Worm (Caenorhabditis elegans) whole organism, late embryonic: ENCODE results near the gene T19D12.4.

ENCODE experiments used
- Y22D7AL.16 ChIP-seq: sonication (generic microtip); optimal IDR thresholded peaks from 2 replicates; lab custom pipeline; 2016; ENCODE audit warnings: missing genetic modification characterization, missing compliant biosample characterization
- ceh-22 ChIP-seq: sonication (generic microtip); optimal IDR thresholded peaks from 2 replicates; lab custom pipeline; 2017; ENCODE audit warnings: missing biosample characterization, missing genetic modification characterization
- che-1 ChIP-seq: sonication (generic microtip); optimal IDR thresholded peaks from 2 replicates; lab custom pipeline; 2016; ENCODE audit warnings: mild to moderate bottlenecking, missing genetic modification characterization, missing compliant biosample characterization
- elt-2 ChIP-seq: sonication (generic microtip); optimal IDR thresholded peaks from 2 replicates; lab custom pipeline; 2016; ENCODE audit warnings: missing genetic modification reagents, missing genetic modification characterization, missing compliant biosample characterization
- fkh-10 ChIP-seq: fragments of 150-350 bp; optimal IDR thresholded peaks from 2 replicates; lab custom pipeline; 2014; ENCODE audit warnings: missing biosample characterization, missing genetic modification reagents, missing genetic modification characterization
- gmeb-2 ChIP-seq: sonication (generic microtip); optimal IDR thresholded peaks from 2 replicates; lab custom pipeline; 2016; ENCODE audit warnings: missing genetic modification characterization, inconsistent platforms, missing compliant biosample characterization
- sox-2 ChIP-seq: fragments of 200-800 bp; sonication (Bioruptor generic); IDR thresholded peaks from 2 replicates; pipeline ENCODE4 v1.3.6; 2022; ENCODE audit warnings: missing genetic modification reagents, missing genetic modification characterization, missing compliant biosample characterization
- unc-3 ChIP-seq, 2 experiments: fragments of 200-800 bp in 1 of 2; sonication (Bioruptor generic) in 1 of 2; sonication (generic microtip) in 1 of 2; conservative IDR thresholded peaks in 1 of 2; optimal IDR thresholded peaks in 1 of 2; 2 replicates each; pipeline versions ENCODE4 v1.3.6 to Lab custom; 2016 to 2022; ENCODE audit warnings: missing compliant biosample characterization in 2 of 2, missing genetic modification characterization in 2 of 2, missing genetic modification reagents in 1 of 2
- unc-42 ChIP-seq: sonication (generic microtip); optimal IDR thresholded peaks from 2 replicates; lab custom pipeline; 2016; ENCODE audit warnings: missing genotype, missing genetic modification characterization, missing compliant biosample characterization
- ztf-16 ChIP-seq: sonication (generic microtip); optimal IDR thresholded peaks from 2 replicates; lab custom pipeline; 2017; ENCODE audit warnings: missing genetic modification characterization, missing compliant biosample characterization

DNA sequence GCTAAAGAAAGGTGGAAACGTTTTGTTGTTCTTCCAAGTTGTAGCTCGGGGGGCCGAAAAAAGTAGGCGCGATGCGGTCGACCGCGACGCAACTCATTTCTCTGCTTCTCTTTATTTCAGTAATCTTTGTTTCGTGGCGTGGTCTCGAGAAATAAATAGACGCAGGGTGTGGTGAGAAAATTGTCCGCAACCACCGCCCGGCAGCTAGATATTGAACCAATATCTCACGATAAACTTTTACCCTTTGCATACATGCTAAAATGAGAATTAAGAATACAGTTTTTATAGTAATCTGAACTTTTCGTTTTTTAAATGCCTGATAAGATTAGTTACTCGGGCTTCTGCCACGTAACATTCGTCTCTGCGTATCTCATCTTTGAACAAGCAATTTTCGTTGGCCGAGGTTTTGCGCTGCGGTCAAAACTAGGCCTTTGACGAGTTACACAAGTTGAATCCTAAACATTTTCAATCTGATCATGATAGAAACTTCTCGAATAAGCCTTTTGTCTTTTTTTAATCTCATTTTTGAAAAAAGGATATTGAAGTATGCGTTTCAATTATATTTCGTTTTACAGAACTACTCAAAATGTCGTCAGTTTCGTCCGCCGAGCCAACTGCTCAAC is 52.9 kb downstream of the T19D12.4 start, which contains the start of gene gyf-1:
- TF ChIP-seq che-1 (no peak), Y22D7AL.16 (no peak), fkh-10 (GFP tag; lab: Kevin White, UChicago) (no peak), gmeb-2 (tag; lab: Kevin White, UChicago) (no peak), ceh-22 (no peak), sox-2 (no peak), elt-2 (tag; lab: Kevin White, UChicago) (no peak), unc-42 (tag; lab: Kevin White, UChicago) (no peak), unc-3 (GFP tag; conservative IDR thresholded peaks at IDR 0.05; lab: Robert Waterston, UW) (no peak), unc-3 (tag; optimal IDR thresholded peaks at IDR 0.05; lab: Kevin White, UChicago) (no peak), ztf-16 (tag; lab: Kevin White, UChicago) (no peak)
